Fruit fly (Drosophila melanogaster) whole organism, embryonic: Measurements from ENCODE around the gene CG7156.
A peak's percentile ranks its signal among the peaks of the same experiment; 100 is the strongest.

ENCODE experiments used
- Asciz ChIP-seq: fragments of 200-800 bp; sonication (Bioruptor generic); optimal IDR thresholded peaks from 2 replicates; lab custom pipeline; 2017; ENCODE audit warnings: missing biosample characterization, mild to moderate bottlenecking, missing genetic modification characterization, missing genetic modification reagents
- BEAF-32 ChIP-seq: fragments of 200-800 bp; sonication (Bioruptor generic); optimal IDR thresholded peaks from 3 replicates; lab custom pipeline; 2017; ENCODE audit warnings: missing biosample characterization, missing genetic modification characterization, mild to moderate bottlenecking, moderate library complexity, missing genetic modification reagents
- Bteb2 ChIP-seq: fragments of 200-800 bp; sonication (Bioruptor generic); optimal IDR thresholded peaks from 2 replicates; lab custom pipeline; 2016; ENCODE audit warnings: missing biosample characterization, missing genetic modification characterization
- CG10274 ChIP-seq: fragments of 200-800 bp; sonication (Bioruptor generic); optimal IDR thresholded peaks from 3 replicates; lab custom pipeline; 2017; ENCODE audit warnings: missing biosample characterization, mild to moderate bottlenecking, missing genetic modification characterization
- CG11696 ChIP-seq: fragments of 200-800 bp; sonication (Bioruptor generic); IDR thresholded peaks from 2 replicates; pipeline ENCODE4 v1.3.6; 2022; ENCODE audit warnings: missing biosample characterization, missing genetic modification characterization
- CG12071 ChIP-seq: fragments of 200-800 bp; sonication (Bioruptor generic); optimal IDR thresholded peaks from 3 replicates; lab custom pipeline; 2018; ENCODE audit warnings: missing biosample characterization, mild to moderate bottlenecking, missing genetic modification characterization
- CG17912 ChIP-seq: fragments of 200-800 bp; sonication (Bioruptor generic); optimal IDR thresholded peaks from 2 replicates; lab custom pipeline; 2018; ENCODE audit warnings: missing biosample characterization, mild to moderate bottlenecking, missing genetic modification characterization
- CG2116 ChIP-seq: fragments of 200-800 bp; sonication (Bioruptor generic); optimal IDR thresholded peaks from 3 replicates; lab custom pipeline; 2018; ENCODE audit warnings: missing biosample characterization, mild to moderate bottlenecking, missing genetic modification characterization
- CG30403 ChIP-seq: fragments of 200-800 bp; sonication (Bioruptor generic); optimal IDR thresholded peaks from 3 replicates; lab custom pipeline; 2016; ENCODE audit warnings: missing biosample characterization, missing genetic modification characterization
- CG3726 ChIP-seq: fragments of 200-800 bp; sonication (Bioruptor generic); IDR thresholded peaks from 3 replicates; pipeline ENCODE4, ENCODE4 v1.3.6; 2022; ENCODE audit warnings: missing biosample characterization, missing genetic modification characterization
- CG4328 ChIP-seq: fragments of 200-800 bp; sonication (Bioruptor generic); optimal IDR thresholded peaks from 3 replicates; lab custom pipeline; 2017; ENCODE audit warnings: missing biosample characterization, missing genetic modification reagents, missing genetic modification characterization
- CG5180 ChIP-seq: fragments of 200-800 bp; sonication (Bioruptor generic); optimal IDR thresholded peaks from 3 replicates; lab custom pipeline; 2017; ENCODE audit warnings: missing biosample characterization, missing genetic modification characterization, mild to moderate bottlenecking, moderate library complexity, missing genetic modification reagents
- CG6272 ChIP-seq: fragments of 200-800 bp; sonication (Bioruptor generic); IDR thresholded peaks from 2 replicates; pipeline ENCODE4 v1.3.6; 2022; ENCODE audit warnings: missing biosample characterization, missing genetic modification characterization
- CG7745 ChIP-seq: fragments of 200-800 bp; sonication (Bioruptor generic); optimal IDR thresholded peaks from 2 replicates; lab custom pipeline; 2018; ENCODE audit warnings: missing biosample characterization, mild to moderate bottlenecking, missing genetic modification characterization, moderate library complexity
- CG7987 ChIP-seq: fragments of 200-800 bp; sonication (Bioruptor generic); optimal IDR thresholded peaks from 2 replicates; lab custom pipeline; 2018; ENCODE audit warnings: missing biosample characterization, mild to moderate bottlenecking, missing genetic modification characterization, moderate library complexity
- CG8089 ChIP-seq: fragments of 200-800 bp; sonication (Bioruptor generic); optimal IDR thresholded peaks from 3 replicates; lab custom pipeline; 2016; ENCODE audit warnings: missing biosample characterization, missing genetic modification characterization
- CG8290 ChIP-seq, 3 experiments: fragments of 200-800 bp; sonication (Bioruptor generic); optimal IDR thresholded peaks; 2 replicates each; lab custom pipeline; 2016 to 2019; ENCODE audit warnings: missing biosample characterization in 3 of 3, missing genetic modification characterization in 3 of 3, mild to moderate bottlenecking in 2 of 3, moderate library complexity in 1 of 3
- CG8924 ChIP-seq: fragments of 200-800 bp; optimal IDR thresholded peaks from 3 replicates; lab custom pipeline; 2019; ENCODE audit warnings: missing biosample characterization, mild to moderate bottlenecking, missing genetic modification characterization, moderate library complexity
- D19A ChIP-seq: fragments of 200-800 bp; optimal IDR thresholded peaks from 3 replicates; lab custom pipeline; 2019; ENCODE audit warnings: missing biosample characterization, mild to moderate bottlenecking, missing genetic modification characterization, moderate library complexity
- Dll ChIP-seq: fragments of 200-800 bp; sonication (Bioruptor generic); IDR thresholded peaks from 4 replicates; pipeline ENCODE4 v1.3.6; 2022; ENCODE audit warnings: missing biosample characterization, missing genetic modification characterization; ENCODE audit not compliant: partially characterized antibody
- ERR ChIP-seq: fragments of 200-800 bp; sonication (Bioruptor generic); optimal IDR thresholded peaks from 2 replicates; lab custom pipeline; 2016; ENCODE audit warnings: missing biosample characterization, missing genetic modification characterization
- Fer2 ChIP-seq: fragments of 200-800 bp; sonication (Bioruptor generic); optimal IDR thresholded peaks from 2 replicates; lab custom pipeline; 2018; ENCODE audit warnings: missing biosample characterization, mild to moderate bottlenecking, missing genetic modification characterization, moderate library complexity
- HmgD ChIP-seq: fragments of 200-800 bp; sonication (Bioruptor generic); optimal IDR thresholded peaks from 3 replicates; lab custom pipeline; 2016; ENCODE audit warnings: missing biosample characterization, missing genetic modification characterization
- Med ChIP-seq: fragments of 200-800 bp; sonication (Bioruptor generic); peaks from one replicate; lab custom pipeline; 2016; ENCODE audit warnings: missing biosample characterization, missing genetic modification characterization, mild to moderate bottlenecking, inconsistent platforms, moderate library complexity
- NfI ChIP-seq: fragments of 200-800 bp; sonication (Bioruptor generic); optimal IDR thresholded peaks from 3 replicates; lab custom pipeline; 2018; ENCODE audit warnings: missing biosample characterization, mild to moderate bottlenecking, missing genetic modification characterization, moderate library complexity
- Poxn ChIP-seq: fragments of 200-800 bp; sonication (Bioruptor generic); IDR thresholded peaks from 2 replicates; pipeline ENCODE4 v1.3.6; 2022; ENCODE audit warnings: missing biosample characterization, missing genetic modification characterization
- Sox100B ChIP-seq: fragments of 200-800 bp; sonication (Bioruptor generic); optimal IDR thresholded peaks from 3 replicates; lab custom pipeline; 2018; ENCODE audit warnings: missing biosample characterization, mild to moderate bottlenecking, missing genetic modification characterization
- al ChIP-seq: fragments of 200-800 bp; sonication (Bioruptor generic); IDR thresholded peaks from 2 replicates; pipeline ENCODE4 v1.3.6; 2022; ENCODE audit warnings: missing biosample characterization, missing genetic modification characterization
- ase ChIP-seq: fragments of 200-800 bp; sonication (Bioruptor generic); IDR thresholded peaks from 3 replicates; pipeline ENCODE4 v1.3.6; 2022; ENCODE audit warnings: missing biosample characterization, missing genetic modification characterization
- ash1 ChIP-seq: fragments of 200-800 bp; sonication (Bioruptor generic); optimal IDR thresholded peaks from 2 replicates; lab custom pipeline; 2018; ENCODE audit warnings: missing biosample characterization, mild to moderate bottlenecking, missing genetic modification characterization
- cato ChIP-seq: fragments of 200-800 bp; sonication (Bioruptor generic); optimal IDR thresholded peaks from 2 replicates; lab custom pipeline; 2016; ENCODE audit warnings: missing biosample characterization, missing genetic modification characterization, borderline replicate concordance
- chinmo ChIP-seq: fragments of 200-800 bp; sonication (Bioruptor generic); IDR thresholded peaks from 4 replicates; pipeline ENCODE4 v1.3.6; 2022; ENCODE audit warnings: missing biosample characterization, missing genetic modification characterization; ENCODE audit not compliant: partially characterized antibody
- dan ChIP-seq: fragments of 200-800 bp; sonication (Bioruptor generic); IDR thresholded peaks from 2 replicates; pipeline ENCODE4 v1.3.6; 2022; ENCODE audit warnings: missing biosample characterization, missing genetic modification characterization
- disco-r ChIP-seq: fragments of 200-800 bp; sonication (Bioruptor generic); optimal IDR thresholded peaks from 2 replicates; lab custom pipeline; 2016; ENCODE audit warnings: missing biosample characterization, missing genetic modification characterization
- gro ChIP-seq: fragments of 200-800 bp; sonication (Bioruptor generic); optimal IDR thresholded peaks from 2 replicates; lab custom pipeline; 2016; ENCODE audit warnings: missing biosample characterization, missing genetic modification characterization
- ham ChIP-seq: fragments of 200-800 bp; sonication (Bioruptor generic); IDR thresholded peaks from 2 replicates; pipeline ENCODE4 v1.3.6; 2022; ENCODE audit warnings: missing biosample characterization, missing genetic modification characterization
- jing ChIP-seq: fragments of 200-800 bp; sonication (Bioruptor generic); optimal IDR thresholded peaks from 2 replicates; lab custom pipeline; 2018; ENCODE audit warnings: missing biosample characterization, mild to moderate bottlenecking, missing genetic modification characterization
- maf-S ChIP-seq: fragments of 200-800 bp; sonication (Bioruptor generic); optimal IDR thresholded peaks from 2 replicates; lab custom pipeline; 2016; ENCODE audit warnings: missing biosample characterization, missing genetic modification characterization
- mam ChIP-seq: fragments of 200-800 bp; sonication (Bioruptor generic); optimal IDR thresholded peaks from 3 replicates; lab custom pipeline; 2016; ENCODE audit warnings: missing biosample characterization, missing genetic modification characterization
- phol ChIP-seq: fragments of 200-800 bp; sonication (Bioruptor generic); optimal IDR thresholded peaks from 3 replicates; lab custom pipeline; 2018; ENCODE audit warnings: missing biosample characterization, mild to moderate bottlenecking, missing genetic modification characterization, moderate library complexity
- run ChIP-seq: fragments of 200-800 bp; sonication (Bioruptor generic); optimal IDR thresholded peaks from 3 replicates; lab custom pipeline; 2018; ENCODE audit warnings: missing biosample characterization, mild to moderate bottlenecking, missing genetic modification characterization
- salm ChIP-seq: fragments of 200-800 bp; sonication (Bioruptor generic); optimal IDR thresholded peaks from 2 replicates; lab custom pipeline; 2018; ENCODE audit warnings: missing biosample characterization, mild to moderate bottlenecking, missing genetic modification characterization
- sd ChIP-seq: fragments of 200-800 bp; sonication (Bioruptor generic); optimal IDR thresholded peaks from 3 replicates; lab custom pipeline; 2018; ENCODE audit warnings: missing biosample characterization, mild to moderate bottlenecking, missing genetic modification characterization, moderate library complexity
- sima ChIP-seq: fragments of 200-800 bp; sonication (Bioruptor generic); optimal IDR thresholded peaks from 2 replicates; lab custom pipeline; 2016; ENCODE audit warnings: missing biosample characterization, missing genetic modification characterization
- slou ChIP-seq: fragments of 200-800 bp; sonication (Bioruptor generic); optimal IDR thresholded peaks from 3 replicates; lab custom pipeline; 2016; ENCODE audit warnings: missing biosample characterization, missing genetic modification characterization
- stc ChIP-seq: fragments of 200-800 bp; sonication (Bioruptor generic); IDR thresholded peaks from 2 replicates; pipeline ENCODE4 v1.3.6; 2022; ENCODE audit warnings: missing biosample characterization, missing genetic modification characterization
- trem ChIP-seq: fragments of 200-800 bp; optimal IDR thresholded peaks from 3 replicates; lab custom pipeline; 2019; ENCODE audit warnings: missing biosample characterization, mild to moderate bottlenecking, missing genetic modification characterization, moderate library complexity
- ttk ChIP-seq: fragments of 200-800 bp; sonication (Bioruptor generic); IDR thresholded peaks from 2 replicates; pipeline ENCODE4 v2.1.2; 2022; ENCODE audit warnings: missing biosample characterization, missing genetic modification characterization
- wek ChIP-seq: fragments of 200-800 bp; sonication (Bioruptor generic); optimal IDR thresholded peaks from 3 replicates; lab custom pipeline; 2018; ENCODE audit warnings: missing biosample characterization, mild to moderate bottlenecking, missing genetic modification characterization, moderate library complexity

The CG7156 gene

DNA sequence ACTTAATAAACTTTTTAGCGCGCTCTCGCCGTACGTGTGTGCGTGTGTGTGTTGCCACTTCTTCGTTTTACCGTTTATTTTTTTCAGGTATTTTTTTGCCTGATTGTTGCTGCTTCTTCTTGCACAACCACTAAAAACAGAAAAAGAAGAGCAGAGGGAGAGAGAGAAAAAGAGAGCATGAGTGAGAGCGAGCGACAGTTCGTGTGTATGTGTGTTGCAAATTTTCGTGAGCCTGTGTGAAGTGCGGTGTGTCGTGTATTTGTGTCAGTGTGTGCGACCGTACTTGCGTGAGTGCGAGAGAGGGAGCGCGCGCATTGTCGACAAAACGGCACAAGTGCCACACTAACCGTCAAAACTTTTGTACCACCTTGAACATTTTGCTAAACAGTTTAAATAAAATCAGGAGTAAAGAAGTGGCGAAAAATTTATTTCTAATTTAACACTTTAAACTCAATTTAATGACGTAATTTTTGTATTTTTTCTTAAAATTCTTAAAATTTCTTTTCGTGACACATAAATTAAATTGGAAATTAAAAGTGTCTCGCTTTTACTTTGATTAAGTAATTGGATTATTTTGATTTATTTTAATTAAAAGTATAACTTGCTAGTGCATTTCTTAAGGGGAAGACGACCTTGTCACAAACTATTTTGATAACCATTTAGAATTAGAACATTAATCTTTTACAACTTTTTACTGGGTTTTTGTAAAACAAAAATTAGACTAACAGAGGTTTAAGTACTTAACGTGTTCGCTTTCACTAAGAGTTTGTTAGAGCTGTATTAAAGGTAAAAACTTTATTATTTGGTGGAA is 44.8 kb downstream of the CG7156 start (continued):
- TF ChIP-seq CG3726 (no peak), maf-S (GFP tag; lab: Kevin White, UChicago) (no peak), Poxn (GFP tag; lab: Robert Waterston, UW) (no peak), salm (no peak), ase (GFP tag; lab: Robert Waterston, UW) (no peak), CG7745 (peak; percentile 26), CG7987 (GFP tag; lab: Kevin White, UChicago) (peak; percentile 3), ash1 (GFP tag; lab: Kevin White, UChicago) (no peak), ERR (GFP tag; lab: Kevin White, UChicago) (no peak), CG8290 (GFP tag; optimal IDR thresholded peaks at IDR 0.05; lab: Kevin White, UChicago) (no peak), CG8290 (tag; optimal IDR thresholded peaks at IDR 0.05; lab: Kevin White, UChicago) (peak in 1 of 2 experiments; percentile 71), Sox100B (GFP tag; lab: Kevin White, UChicago) (peak; percentile 73), CG6272 (peak; percentile 9; the same call in 1 of the 2 replicates), jing (no peak), disco-r (GFP tag; lab: Kevin White, UChicago) (no peak), mam (peak; percentile 22), ttk (no peak), CG11696 (GFP tag; lab: Robert Waterston, UW) (no peak), CG10274 (peak; percentile 57), gro (no peak), CG17912 (GFP tag; lab: Kevin White, UChicago) (no peak), CG30403 (GFP tag; lab: Kevin White, UChicago) (peak; percentile 77), CG5180 (GFP tag; lab: Kevin White, UChicago) (no peak), Bteb2 (GFP tag; lab: Kevin White, UChicago) (no peak), chinmo (GFP tag; lab: Robert Waterston, UW) (no peak), D19A (peak; percentile 52), ham (no peak), Fer2 (tag; lab: Kevin White, UChicago) (peak; percentile 23), CG8924 (peak; percentile 62), slou (GFP tag; lab: Kevin White, UChicago) (no peak), phol (peak; percentile 60), Asciz (GFP tag; lab: Kevin White, UChicago) (peak; percentile 57), run (tag; lab: Kevin White, UChicago) (no peak), BEAF-32 (GFP tag; lab: Kevin White, UChicago) (peak; percentile 1), CG12071 (GFP tag; lab: Kevin White, UChicago) (no peak), sima (GFP tag; lab: Kevin White, UChicago) (no peak), dan (GFP tag; lab: Robert Waterston, UW) (no peak), al (GFP tag; lab: Robert Waterston, UW) (no peak), CG4328 (GFP tag; lab: Kevin White, UChicago) (peak; percentile 37), wek (GFP tag; lab: Kevin White, UChicago) (no peak), HmgD (GFP tag; lab: Kevin White, UChicago) (no peak), CG2116 (GFP tag; lab: Kevin White, UChicago) (peak; percentile 28), cato (GFP tag; lab: Kevin White, UChicago) (peak; percentile 44), sd (peak; percentile 81), CG8089 (GFP tag; lab: Kevin White, UChicago) (no peak), stc (GFP tag; lab: Robert Waterston, UW) (no peak), Dll (no peak), Med (GFP tag; lab: Kevin White, UChicago) (peak; percentile 87), NfI (peak; percentile 53), trem (tag; lab: Kevin White, UChicago) (no peak)
